Worm (Caenorhabditis elegans): ENCODE data around the gene gld-3.
A peak's percentile ranks its signal among the peaks of the same experiment; 100 is the strongest.
"Not testable (repeated sequence)": the region's sequence is repeated elsewhere in the genome, so short reads cannot be mapped to it uniquely, and the experiment has no call there.

gld-3 gene

DNA sequence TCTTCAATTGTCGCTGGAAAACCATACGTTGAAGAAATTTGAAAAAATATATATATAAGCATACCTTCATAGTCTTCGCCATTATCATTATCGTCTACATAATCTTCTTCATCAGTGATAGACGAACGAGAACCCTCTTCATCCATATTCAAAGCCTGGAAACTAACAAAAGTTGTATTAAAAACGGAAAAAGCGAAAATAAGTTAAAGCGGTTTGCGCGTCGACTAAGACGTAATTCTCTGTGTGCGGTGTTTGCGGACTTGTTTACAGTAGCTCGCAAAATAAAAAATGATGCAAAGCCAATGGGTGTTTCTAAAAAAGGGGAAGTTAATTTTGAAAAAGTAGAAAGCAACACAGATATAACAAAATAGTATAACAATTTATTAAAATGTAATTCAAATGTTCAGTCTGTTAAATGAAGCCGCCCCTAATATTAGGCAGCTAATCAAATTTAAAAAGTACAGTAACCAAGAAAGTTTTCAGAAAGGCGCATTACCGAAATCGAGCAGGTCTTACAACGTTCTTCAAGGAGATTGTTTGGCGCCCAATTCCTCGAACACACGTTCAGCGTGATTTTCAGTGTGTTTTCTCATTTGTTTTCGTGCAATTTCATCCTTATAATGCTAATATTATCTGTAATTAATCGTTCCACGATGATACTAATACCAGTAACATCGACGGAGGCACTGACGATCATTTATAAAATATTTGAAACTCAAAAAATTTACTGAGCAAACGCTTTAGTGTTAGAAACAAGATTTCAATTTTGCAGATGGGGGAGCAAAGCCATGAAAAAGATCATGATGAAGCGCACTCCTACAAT lies at the start of gene gld-3, which contains the start of gene T07F8.4:
Gene gld-3 (plus strand): TSS at position 773 of the 823 bp plus-strand sequence.
Gene T07F8.4 (minus strand): TSS at position 162 of the 823 bp plus-strand sequence.
- TF ChIP-seq madf-6 (GFP tag; IDR thresholded peaks at IDR 0.05) = peak; percentile 93
- TF ChIP-seq F23B12.7 (tag; optimal IDR thresholded peaks at IDR 0.05; ENCODE audit: insufficient read depth) = no peak
- peak; percentile 24 for TF ChIP-seq him-1 (tag; optimal IDR thresholded peaks at IDR 0.05)
- TF ChIP-seq F33H1.4 (GFP tag; IDR thresholded peaks at IDR 0.05) = peak; percentile 87
- peak; percentile 69 for TF ChIP-seq dox-1 (GFP tag; IDR thresholded peaks at IDR 0.05)
- TF ChIP-seq attf-6 (GFP tag; IDR thresholded peaks at IDR 0.05) = no peak
- peak; percentile 82 for TF ChIP-seq efl-1 (GFP tag; optimal IDR thresholded peaks at IDR 0.05)
- no peak for TF ChIP-seq ama-1 (optimal IDR thresholded peaks at IDR 0.05)
- TF ChIP-seq ama-1 (GFP tag; optimal IDR thresholded peaks at IDR 0.05) = no peak
- no peak for TF ChIP-seq sdz-38 (tag; optimal IDR thresholded peaks at IDR 0.05)
- peak; percentile 96 for TF ChIP-seq lsl-1 (GFP tag; optimal IDR thresholded peaks at IDR 0.05)
- TF ChIP-seq hmg-1.2 (GFP tag; IDR thresholded peaks at IDR 0.05) = no peak
- no peak for TF ChIP-seq snpc-1.3 (tag; optimal IDR thresholded peaks at IDR 0.05; ENCODE audit: insufficient read depth)
- TF ChIP-seq ztf-6 (GFP tag; IDR thresholded peaks at IDR 0.05) = no peak
- TF ChIP-seq madf-8 (GFP tag; conservative IDR thresholded peaks at IDR 0.05) = peak; percentile 81
- peak; percentile 72 for TF ChIP-seq D2030.7 (GFP tag; IDR thresholded peaks at IDR 0.05)
- 0 out of 2 replicates have a peak, but pooled peaks have one; percentile 4 for TF ChIP-seq ztf-28 (GFP tag; IDR thresholded peaks at IDR 0.05)
- peak; percentile 85 for TF ChIP-seq xnd-1 (tag; optimal IDR thresholded peaks at IDR 0.05)
- TF ChIP-seq ceh-91 (GFP tag; IDR thresholded peaks at IDR 0.05) = peak; percentile 80
- peak; percentile 58 for TF ChIP-seq F49E8.2 (tag; optimal IDR thresholded peaks at IDR 0.05; ENCODE audit: insufficient read depth)
- TF ChIP-seq lin-54 (GFP tag; optimal IDR thresholded peaks at IDR 0.05) = peak; percentile 71
- peak; percentile 29 for TF ChIP-seq dpl-1 (GFP tag; optimal IDR thresholded peaks at IDR 0.05)
- peak; percentile 35 for TF ChIP-seq ztf-18 (tag; optimal IDR thresholded peaks at IDR 0.05)
- TF ChIP-seq lir-1 (GFP tag; conservative IDR thresholded peaks at IDR 0.05) = no peak
- TF ChIP-seq ekl-4 (GFP tag; IDR thresholded peaks at IDR 0.05) = 0 out of 2 replicates have a peak, but pooled peaks have one; percentile 28
- 0 out of 2 replicates have a peak, but pooled peaks have one; percentile 37 for TF ChIP-seq Y95B8A.8 (GFP tag; IDR thresholded peaks at IDR 0.05)
- TF ChIP-seq Y56A3A.18 (GFP tag; IDR thresholded peaks at IDR 0.05) = no peak
- TF ChIP-seq snpc-4 (GFP tag; optimal IDR thresholded peaks at IDR 0.05) = no peak
- peak in 2 of 4 experiments; percentile 15 to 32 for TF ChIP-seq snpc-4 (tag; optimal IDR thresholded peaks at IDR 0.05)
- no peak for TF ChIP-seq Y53F4B.3 (GFP tag; IDR thresholded peaks at IDR 0.05)
- peak; percentile 24 for TF ChIP-seq snpc-3.4 (tag; optimal IDR thresholded peaks at IDR 0.05)

DNA sequence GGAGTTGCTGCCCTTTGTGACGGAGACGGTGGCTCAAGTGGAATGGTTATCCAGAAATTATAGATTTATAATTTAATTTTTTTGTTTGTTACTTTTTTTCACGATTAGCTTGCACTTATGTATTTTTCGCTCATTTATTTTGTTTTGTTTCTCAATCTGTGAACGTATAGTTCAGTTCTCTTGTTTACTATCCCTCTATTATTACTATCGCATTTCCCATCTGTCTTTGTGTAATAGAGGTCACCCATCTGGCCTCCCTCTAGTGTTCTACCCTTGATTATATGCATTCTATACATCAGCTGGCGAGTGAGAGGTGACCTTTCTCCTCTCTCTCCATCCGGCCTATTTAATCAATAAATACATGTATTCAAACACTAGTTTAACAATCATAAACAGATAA lies 48.4 kb upstream of the gld-3 start, which contains the start of the genes T02G5.14 and T02G5.15:
Gene T02G5.14 (plus strand): TSS at position 301 of the 400 bp plus-strand sequence.
Gene T02G5.15 (plus strand): TSS at position 301 of the 400 bp plus-strand sequence.
- TF ChIP-seq nfya-1 (tag; optimal IDR thresholded peaks at IDR 0.05; ENCODE audit: borderline replicate concordance, insufficient read depth); nhr-27 (tag; optimal IDR thresholded peaks at IDR 0.05); pbrm-1 (GFP tag; IDR thresholded peaks at IDR 0.05): not testable (repeated sequence)

DNA sequence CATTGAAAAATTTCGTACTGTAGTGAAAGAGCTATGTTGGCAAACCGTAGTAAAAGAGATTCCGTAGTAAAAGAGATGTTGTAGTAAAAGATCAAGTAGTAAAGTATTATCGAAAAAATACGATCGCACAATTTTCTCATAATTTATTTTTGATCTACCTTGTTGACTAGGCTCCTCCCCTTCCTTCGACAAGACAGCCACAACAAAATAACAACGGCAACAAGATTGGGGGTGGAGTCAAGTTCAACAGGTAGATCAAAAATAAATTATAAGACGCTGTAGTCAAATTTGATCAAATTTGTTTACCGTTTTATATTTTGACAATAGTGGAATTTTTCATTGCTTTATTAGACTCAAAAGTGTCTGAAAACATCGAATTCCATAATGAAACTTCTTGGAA lies 44.2 kb upstream of the gld-3 start:
- TF ChIP-seq madf-8 (GFP tag; conservative IDR thresholded peaks at IDR 0.05) (peak; percentile 54), madf-6 (GFP tag; IDR thresholded peaks at IDR 0.05) (peak; percentile 73)

Data from whole organism, young adult.